Fruit fly (Drosophila melanogaster): Measurements from ENCODE around the gene ras.

ras gene

DNA sequence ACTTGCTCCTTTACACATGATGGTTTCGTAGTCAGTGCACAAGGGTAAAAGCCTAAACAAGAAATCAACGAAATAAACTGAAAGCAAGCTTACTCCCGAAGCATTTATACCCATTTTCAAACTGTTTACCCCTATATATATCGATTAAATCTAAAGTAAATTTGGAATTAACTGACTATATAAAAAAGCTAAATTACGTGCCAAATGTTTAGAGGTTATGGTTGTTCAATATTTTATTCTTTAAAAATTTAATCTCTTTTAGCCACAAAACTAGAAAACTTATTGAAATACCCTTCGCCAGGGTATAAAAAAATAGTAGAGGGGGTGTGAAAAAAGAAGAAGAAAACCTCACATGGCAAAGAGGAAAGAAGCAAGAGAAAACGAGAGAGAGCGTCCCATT, 12.5 kb upstream of the ras start (continued):
- TF ChIP-seq eve (GFP tag; optimal IDR thresholded peaks at IDR 0.05) (peak in 1 of 2 experiments; percentile 68), Hsf (GFP tag; optimal IDR thresholded peaks at IDR 0.05) (peak; percentile 54), CG14050 (GFP tag; IDR thresholded peaks at IDR 0.05) (peak; percentile 24; the same call in 1 of the 3 replicates), CG10321 (GFP tag; IDR thresholded peaks at IDR 0.05) (no peak), hkb (optimal IDR thresholded peaks at IDR 0.05) (no peak), hkb (GFP tag; IDR thresholded peaks at IDR 0.05) (peak; percentile 67), ham (GFP tag; IDR thresholded peaks at IDR 0.05) (no peak), Dek (tag; optimal IDR thresholded peaks at IDR 0.05) (peak; percentile 38), CG18599 (GFP tag; optimal IDR thresholded peaks at IDR 0.05) (peak; percentile 82), dpn (GFP tag; optimal IDR thresholded peaks at IDR 0.05) (peak; percentile 32 to 46), maf-S (GFP tag; optimal IDR thresholded peaks at IDR 0.05) (peak; percentile 16), CG17328 (GFP tag; IDR thresholded peaks at IDR 0.05) (peak; percentile 60; the same call in 1 of the 2 replicates), Ssrp (tag; optimal IDR thresholded peaks at IDR 0.05) (peak; percentile 64), croc (GFP tag; conservative IDR thresholded peaks at IDR 0.05) (peak; percentile 22; the same call in 1 of the 3 replicates), Awh (GFP tag; IDR thresholded peaks at IDR 0.05) (peak; percentile 30; the same call in 1 of the 2 replicates), her (GFP tag; optimal IDR thresholded peaks at IDR 0.05) (no peak), Abd-B (GFP tag; optimal IDR thresholded peaks at IDR 0.05) (peak; percentile 19), p53 (GFP tag; optimal IDR thresholded peaks at IDR 0.05) (no peak), fd3F (GFP tag; optimal IDR thresholded peaks at IDR 0.05) (peak; percentile 34), Hmr (GFP tag; optimal IDR thresholded peaks at IDR 0.05) (peak; percentile 74), CG12236 (GFP tag; optimal IDR thresholded peaks at IDR 0.05) (no peak), CG32767 (GFP tag; IDR thresholded peaks at IDR 0.05) (no peak), Side (GFP tag; optimal IDR thresholded peaks at IDR 0.05) (peak; percentile 18), lola (GFP tag; optimal IDR thresholded peaks at IDR 0.05) (peak in 1 of 3 experiments; percentile 74), unpg (GFP tag; optimal IDR thresholded peaks at IDR 0.05) (peak; percentile 69), odd (GFP tag; optimal IDR thresholded peaks at IDR 0.05) (peak; percentile 29), pho (GFP tag; optimal IDR thresholded peaks at IDR 0.05) (peak; percentile 18), mam (GFP tag; optimal IDR thresholded peaks at IDR 0.05) (peak; percentile 25), scrt (GFP tag; optimal IDR thresholded peaks at IDR 0.05) (peak; percentile 61), fd102C (GFP tag; optimal IDR thresholded peaks at IDR 0.05) (no peak), Fer3 (tag; optimal IDR thresholded peaks at IDR 0.05) (peak; percentile 67), CG3407 (GFP tag; optimal IDR thresholded peaks at IDR 0.05) (peak; percentile 26), D (optimal IDR thresholded peaks at IDR 0.05) (no peak), D (GFP tag; optimal IDR thresholded peaks at IDR 0.05) (peak; percentile 52), chif (GFP tag; optimal IDR thresholded peaks at IDR 0.05) (peak; percentile 10 to 46), insv (GFP tag; optimal IDR thresholded peaks at IDR 0.05) (no peak), CG14860 (GFP tag; IDR thresholded peaks at IDR 0.05; ENCODE audit: partially characterized antibody) (no peak), NfI (GFP tag; optimal IDR thresholded peaks at IDR 0.05) (peak; percentile 41), CG12391 (tag; optimal IDR thresholded peaks at IDR 0.05) (peak; percentile 79), Myb (GFP tag; optimal IDR thresholded peaks at IDR 0.05) (no peak), CG2678 (tag; optimal IDR thresholded peaks at IDR 0.05) (peak; percentile 84), NK7.1 (GFP tag; optimal IDR thresholded peaks at IDR 0.05) (peak; percentile 10), Fer2 (tag; optimal IDR thresholded peaks at IDR 0.05) (peak; percentile 16), gem (tag; optimal IDR thresholded peaks at IDR 0.05) (peak; percentile 84), tap (tag; optimal IDR thresholded peaks at IDR 0.05) (peak; percentile 55), Eip74EF (GFP tag; optimal IDR thresholded peaks at IDR 0.05) (peak in 1 of 2 experiments; percentile 27), pros (GFP tag; optimal IDR thresholded peaks at IDR 0.05) (peak; percentile 64), klu (GFP tag; IDR thresholded peaks at IDR 0.05) (no peak), CG11696 (GFP tag; IDR thresholded peaks at IDR 0.05) (0 out of 2 replicates have a peak, but pooled peaks have one; percentile 13), CG17361 (GFP tag; IDR thresholded peaks at IDR 0.05) (peak; percentile 66; the same call in 2 of the 3 replicates)

Measured in whole organism, embryonic.